Fruit fly (Drosophila melanogaster) whole organism, embryonic: ENCODE results near the gene wb.

Experiments used
- Antp ChIP-seq: fragments of 200-800 bp; sonication (Bioruptor generic); optimal IDR thresholded peaks from 3 replicates; lab custom pipeline; 2016; ENCODE audit warnings: missing biosample characterization, missing genetic modification characterization
- Asciz ChIP-seq: fragments of 200-800 bp; sonication (Bioruptor generic); optimal IDR thresholded peaks from 2 replicates; lab custom pipeline; 2017; ENCODE audit warnings: missing biosample characterization, mild to moderate bottlenecking, missing genetic modification characterization, missing genetic modification reagents
- CG11695 ChIP-seq: fragments of 200-800 bp; sonication (Bioruptor generic); IDR thresholded peaks from 3 replicates; pipeline ENCODE4 v1.3.6; 2022; ENCODE audit warnings: missing biosample characterization, missing genetic modification characterization
- CG12236 ChIP-seq: fragments of 200-800 bp; sonication (Bioruptor generic); optimal IDR thresholded peaks from 2 replicates; lab custom pipeline; 2016; ENCODE audit warnings: missing biosample characterization, missing genetic modification characterization
- CG13424 ChIP-seq: fragments of 200-800 bp; sonication (Bioruptor generic); optimal IDR thresholded peaks from 2 replicates; lab custom pipeline; 2019; ENCODE audit warnings: missing biosample characterization, mild to moderate bottlenecking, missing genetic modification characterization, moderate library complexity
- CG13624 ChIP-seq: fragments of 200-800 bp; sonication (Bioruptor generic); optimal IDR thresholded peaks from 2 replicates; lab custom pipeline; 2016; ENCODE audit warnings: missing biosample characterization, missing genetic modification characterization
- CG15073 ChIP-seq: fragments of 200-800 bp; sonication (Bioruptor generic); optimal IDR thresholded peaks from 2 replicates; lab custom pipeline; 2016; ENCODE audit warnings: missing biosample characterization, missing genetic modification characterization
- CG16813 ChIP-seq: fragments of 200-800 bp; sonication (Bioruptor generic); IDR thresholded peaks from 3 replicates; pipeline ENCODE4 v1.3.6; 2022; ENCODE audit warnings: missing biosample characterization, missing genetic modification characterization; ENCODE audit not compliant: partially characterized antibody
- CG16863 ChIP-seq: fragments of 200-800 bp; sonication (Bioruptor generic); optimal IDR thresholded peaks from 3 replicates; lab custom pipeline; 2016; ENCODE audit warnings: missing biosample characterization, missing genetic modification characterization
- CG17802 ChIP-seq: fragments of 200-800 bp; sonication (Bioruptor generic); optimal IDR thresholded peaks from 2 replicates; lab custom pipeline; 2018; ENCODE audit warnings: missing biosample characterization, mild to moderate bottlenecking, missing genetic modification characterization, moderate library complexity
- CG18599 ChIP-seq: fragments of 200-800 bp; sonication (Bioruptor generic); optimal IDR thresholded peaks from 3 replicates; lab custom pipeline; 2017; ENCODE audit warnings: missing biosample characterization, missing genetic modification characterization, mild to moderate bottlenecking, moderate library complexity, missing genetic modification reagents
- CG30020 ChIP-seq: fragments of 200-800 bp; optimal IDR thresholded peaks from 2 replicates; lab custom pipeline; 2019; ENCODE audit warnings: missing biosample characterization, mild to moderate bottlenecking, missing genetic modification characterization, moderate library complexity
- CG3163 ChIP-seq: fragments of 200-800 bp; sonication (Bioruptor generic); optimal IDR thresholded peaks from 3 replicates; lab custom pipeline; 2016; ENCODE audit warnings: missing biosample characterization, missing genetic modification characterization
- CG32772 ChIP-seq: fragments of 200-800 bp; sonication (Bioruptor generic); IDR thresholded peaks from 2 replicates; pipeline ENCODE4 v1.3.6; 2022; ENCODE audit warnings: missing biosample characterization, missing genetic modification characterization
- CG33557 ChIP-seq: fragments of 200-800 bp; sonication (Bioruptor generic); optimal IDR thresholded peaks from 2 replicates; lab custom pipeline; 2019; ENCODE audit warnings: missing biosample characterization, mild to moderate bottlenecking, missing genetic modification characterization, moderate library complexity
- CG8765 ChIP-seq: fragments of 200-800 bp; sonication (Bioruptor generic); IDR thresholded peaks from 2 replicates; pipeline ENCODE4 v1.3.6; 2022; ENCODE audit warnings: missing biosample characterization, missing genetic modification characterization
- CG9437 ChIP-seq: fragments of 200-800 bp; sonication (Bioruptor generic); optimal IDR thresholded peaks from 2 replicates; lab custom pipeline; 2018; ENCODE audit warnings: missing biosample characterization, mild to moderate bottlenecking, missing genetic modification characterization
- Camta ChIP-seq: fragments of 200-800 bp; sonication (Bioruptor generic); optimal IDR thresholded peaks from 2 replicates; lab custom pipeline; 2016; ENCODE audit warnings: missing biosample characterization, missing genetic modification characterization
- Dad ChIP-seq: fragments of 200-800 bp; sonication (Bioruptor generic); optimal IDR thresholded peaks from 3 replicates; lab custom pipeline; 2016; ENCODE audit warnings: missing biosample characterization, missing genetic modification characterization
- Dek ChIP-seq: fragments of 200-800 bp; sonication (Bioruptor generic); optimal IDR thresholded peaks from 3 replicates; lab custom pipeline; 2019; ENCODE audit warnings: missing biosample characterization, mild to moderate bottlenecking, missing genetic modification characterization, moderate library complexity
- HHEX ChIP-seq: fragments of 200-800 bp; sonication (Bioruptor generic); optimal IDR thresholded peaks from 3 replicates; lab custom pipeline; 2017; ENCODE audit warnings: missing biosample characterization, mild to moderate bottlenecking, missing genetic modification characterization, missing genetic modification reagents
- HLH54F ChIP-seq: fragments of 200-800 bp; sonication (Bioruptor generic); optimal IDR thresholded peaks from 3 replicates; lab custom pipeline; 2016; ENCODE audit warnings: missing biosample characterization, missing genetic modification characterization
- Hand ChIP-seq: fragments of 200-800 bp; sonication (Bioruptor generic); optimal IDR thresholded peaks from 2 replicates; lab custom pipeline; 2017; ENCODE audit warnings: mild to moderate bottlenecking, missing biosample characterization, missing genetic modification reagents, missing genetic modification characterization
- MESR4 ChIP-seq: fragments of 200-800 bp; sonication (Bioruptor generic); optimal IDR thresholded peaks from 2 replicates; lab custom pipeline; 2018; ENCODE audit warnings: missing biosample characterization, mild to moderate bottlenecking, missing genetic modification characterization, moderate library complexity
- Nf-YB ChIP-seq: fragments of 200-800 bp; sonication (Bioruptor generic); optimal IDR thresholded peaks from 3 replicates; lab custom pipeline; 2019; ENCODE audit warnings: missing biosample characterization, mild to moderate bottlenecking, missing genetic modification characterization, moderate library complexity
- PHDP ChIP-seq: fragments of 200-800 bp; sonication (Bioruptor generic); optimal IDR thresholded peaks from 3 replicates; lab custom pipeline; 2018; ENCODE audit warnings: missing biosample characterization, mild to moderate bottlenecking, missing genetic modification characterization, moderate library complexity
- Ravus ChIP-seq: fragments of 200-800 bp; sonication (Bioruptor generic); IDR thresholded peaks from 2 replicates; pipeline ENCODE4 v1.3.6; 2022; ENCODE audit warnings: missing biosample characterization, missing genetic modification characterization
- Sin3A ChIP-seq: fragments of >200 bp; optimal IDR thresholded peaks from 2 replicates; lab custom pipeline; 2018
- Sry-δ ChIP-seq: fragments of 200-800 bp; sonication (Bioruptor generic); optimal IDR thresholded peaks from 2 replicates; lab custom pipeline; 2016; ENCODE audit warnings: missing biosample characterization, missing genetic modification characterization
- Trl ChIP-seq, 3 experiments: fragments of >200 bp in 2 of 3; fragments of 200-800 bp in 1 of 3; sonication (Bioruptor generic) in 1 of 3; optimal IDR thresholded peaks; 2 replicates in 1 of 3; 3 replicates in 2 of 3; lab custom pipeline; 2016 to 2017; ENCODE audit warnings: missing biosample characterization in 1 of 3, missing genetic modification characterization in 1 of 3
- amos ChIP-seq: fragments of 200-800 bp; sonication (Bioruptor generic); IDR thresholded peaks from 2 replicates; pipeline ENCODE4 v1.3.6; 2022; ENCODE audit warnings: missing biosample characterization, missing genetic modification characterization; ENCODE audit not compliant: partially characterized antibody
- br ChIP-seq: fragments of >200 bp; optimal IDR thresholded peaks from 2 replicates; lab custom pipeline; 2017
- caup ChIP-seq: fragments of 200-800 bp; sonication (Bioruptor generic); optimal IDR thresholded peaks from 3 replicates; lab custom pipeline; 2017; ENCODE audit warnings: missing biosample characterization, mild to moderate bottlenecking, missing genetic modification characterization, moderate library complexity; ENCODE audit not compliant: severe bottlenecking
- dan ChIP-seq: fragments of 200-800 bp; sonication (Bioruptor generic); IDR thresholded peaks from 2 replicates; pipeline ENCODE4 v1.3.6; 2022; ENCODE audit warnings: missing biosample characterization, missing genetic modification characterization
- dati ChIP-seq: fragments of 200-800 bp; sonication (Bioruptor generic); IDR thresholded peaks from 2 replicates; pipeline ENCODE4 v1.3.6; 2022; ENCODE audit warnings: missing biosample characterization, missing genetic modification characterization
- emc ChIP-seq: fragments of 200-800 bp; sonication (Bioruptor generic); optimal IDR thresholded peaks from 2 replicates; lab custom pipeline; 2016; ENCODE audit warnings: missing biosample characterization, missing genetic modification characterization
- fru ChIP-seq: fragments of >200 bp; optimal IDR thresholded peaks from 2 replicates; lab custom pipeline; 2017
- gem ChIP-seq: fragments of 200-800 bp; sonication (Bioruptor generic); optimal IDR thresholded peaks from 2 replicates; lab custom pipeline; 2019; ENCODE audit warnings: missing biosample characterization, mild to moderate bottlenecking, missing genetic modification characterization, moderate library complexity
- grau ChIP-seq: fragments of 200-800 bp; optimal IDR thresholded peaks from 3 replicates; lab custom pipeline; 2019; ENCODE audit warnings: missing biosample characterization, mild to moderate bottlenecking, missing genetic modification characterization, moderate library complexity
- onecut ChIP-seq: fragments of 200-800 bp; sonication (Bioruptor generic); IDR thresholded peaks from 2 replicates; pipeline ENCODE4 v1.3.6; 2022; ENCODE audit warnings: missing biosample characterization, missing genetic modification characterization
- otp ChIP-seq: fragments of 200-800 bp; sonication (Bioruptor generic); IDR thresholded peaks from 3 replicates; pipeline ENCODE4, ENCODE4 v1.3.6; 2022; ENCODE audit warnings: missing biosample characterization, missing genetic modification characterization
- pan ChIP-seq, 4 experiments: fragments of >200 bp in 3 of 4; fragments of 200-800 bp in 1 of 4; sonication (Bioruptor generic) in 1 of 4; optimal IDR thresholded peaks in 3 of 4; IDR thresholded peaks in 1 of 4; 2 replicates each; pipeline versions ENCODE4 v1.3.6 to Lab custom; 2017 to 2022; ENCODE audit warnings: missing biosample characterization in 2 of 4, missing genetic modification characterization in 2 of 4, mixed read lengths in 1 of 4
- pb ChIP-seq: fragments of 200-800 bp; sonication (Bioruptor generic); optimal IDR thresholded peaks from 3 replicates; lab custom pipeline; 2016; ENCODE audit warnings: missing biosample characterization, missing genetic modification characterization
- pita ChIP-seq: fragments of 200-800 bp; sonication (Bioruptor generic); optimal IDR thresholded peaks from 2 replicates; lab custom pipeline; 2017; ENCODE audit warnings: missing biosample characterization, mild to moderate bottlenecking, missing genetic modification characterization
- pnt ChIP-seq: fragments of 200-800 bp; sonication (Bioruptor generic); optimal IDR thresholded peaks from 3 replicates; lab custom pipeline; 2016; ENCODE audit warnings: missing biosample characterization, missing genetic modification characterization
- rib ChIP-seq: fragments of 200-800 bp; sonication (Bioruptor generic); IDR thresholded peaks from 2 replicates; pipeline ENCODE4 v1.3.6; 2022; ENCODE audit warnings: missing biosample characterization, missing genetic modification characterization
- scrt ChIP-seq: fragments of 200-800 bp; sonication (Bioruptor generic); optimal IDR thresholded peaks from 2 replicates; lab custom pipeline; 2018; ENCODE audit warnings: missing biosample characterization, mild to moderate bottlenecking, missing genetic modification characterization, moderate library complexity
- slou ChIP-seq: fragments of 200-800 bp; sonication (Bioruptor generic); optimal IDR thresholded peaks from 3 replicates; lab custom pipeline; 2016; ENCODE audit warnings: missing biosample characterization, missing genetic modification characterization
- sna ChIP-seq: fragments of 200-800 bp; sonication (Bioruptor generic); IDR thresholded peaks from 2 replicates; pipeline ENCODE4 v1.3.6; 2022; ENCODE audit warnings: missing biosample characterization, missing genetic modification characterization; ENCODE audit not compliant: partially characterized antibody

The wb gene

dm6 chr2L:14369933-14370776, 107.3 kb downstream of the wb start (continued):
- TF ChIP-seq CG3163 (GFP tag; lab: Kevin White, UChicago), result no peak
- TF ChIP-seq pita (GFP tag; lab: Kevin White, UChicago), result no peak
- TF ChIP-seq HHEX (GFP tag; lab: Kevin White, UChicago), result no peak
- no peak for TF ChIP-seq emc
- TF ChIP-seq Antp (GFP tag; lab: Kevin White, UChicago), result peak; percentile 10
- no peak for TF ChIP-seq Dek (tag; lab: Kevin White, UChicago)
- TF ChIP-seq br (lab: Kevin White, UChicago), result no peak
- TF ChIP-seq CG18599, result no peak
- no peak for TF ChIP-seq CG32772 (GFP tag; lab: Robert Waterston, UW)
- no peak for TF ChIP-seq Dad (GFP tag; lab: Kevin White, UChicago)
- no peak for TF ChIP-seq caup (GFP tag; lab: Kevin White, UChicago)
- no peak for TF ChIP-seq Nf-YB (GFP tag; lab: Kevin White, UChicago)
- TF ChIP-seq gem, result peak; percentile 56
- peak; percentile 4 for TF ChIP-seq CG13424 (tag; lab: Kevin White, UChicago)
- TF ChIP-seq pb (GFP tag; lab: Kevin White, UChicago), result no peak
- TF ChIP-seq Sry-δ (GFP tag; lab: Kevin White, UChicago), result no peak
- TF ChIP-seq CG8765 (GFP tag; lab: Robert Waterston, UW), result peak; percentile 29; the same call in 1 of the 2 replicates
- no peak for TF ChIP-seq CG13624 (GFP tag; lab: Kevin White, UChicago)
- no peak for TF ChIP-seq Hand
- TF ChIP-seq scrt (GFP tag; lab: Kevin White, UChicago), result no peak
- TF ChIP-seq sna (GFP tag; lab: Robert Waterston, UW), result no peak
- TF ChIP-seq slou (GFP tag; lab: Kevin White, UChicago), result no peak
- TF ChIP-seq CG11695 (GFP tag; lab: Robert Waterston, UW), result no peak
- TF ChIP-seq Ravus (GFP tag; lab: Robert Waterston, UW), result no peak
- TF ChIP-seq Trl (optimal IDR thresholded peaks at IDR 0.05; lab: Kevin White, UChicago), result no peak
- peak; percentile 23 for TF ChIP-seq Trl (GFP tag; optimal IDR thresholded peaks at IDR 0.05; lab: Kevin White, UChicago)
- no peak for TF ChIP-seq CG33557
- TF ChIP-seq CG30020 (tag; lab: Kevin White, UChicago), result no peak
- no peak for TF ChIP-seq otp (GFP tag; lab: Robert Waterston, UW)
- TF ChIP-seq CG17802 (tag; lab: Kevin White, UChicago), result no peak
- no peak for TF ChIP-seq fru (lab: Kevin White, UChicago)
- TF ChIP-seq CG16863 (GFP tag; lab: Kevin White, UChicago), result peak; percentile 14
- TF ChIP-seq Asciz, result no peak
- TF ChIP-seq CG12236 (GFP tag; lab: Kevin White, UChicago), result no peak
- TF ChIP-seq pnt (GFP tag; lab: Kevin White, UChicago), result no peak
- TF ChIP-seq onecut (GFP tag; lab: Robert Waterston, UW), result no peak
- TF ChIP-seq CG15073 (GFP tag; lab: Kevin White, UChicago), result no peak
- no peak for TF ChIP-seq amos (GFP tag; lab: Robert Waterston, UW)
- TF ChIP-seq rib (GFP tag; lab: Robert Waterston, UW), result no peak
- TF ChIP-seq Camta (GFP tag; lab: Kevin White, UChicago), result no peak
- no peak for TF ChIP-seq Sin3A (lab: Kevin White, UChicago)
- TF ChIP-seq dati, result no peak
- TF ChIP-seq pan (optimal IDR thresholded peaks at IDR 0.05; lab: Kevin White, UChicago), result no peak
- TF ChIP-seq pan (GFP tag; optimal IDR thresholded peaks at IDR 0.05 in 1 of 2, IDR thresholded peaks at IDR 0.05 in 1 of 2), result peak in 1 of 2 experiments; percentile 38
- TF ChIP-seq dan (GFP tag; lab: Robert Waterston, UW), result no peak
- no peak for TF ChIP-seq MESR4 (GFP tag; lab: Kevin White, UChicago)
- TF ChIP-seq CG16813 (GFP tag; lab: Robert Waterston, UW), result no peak
- peak; percentile 25 for TF ChIP-seq grau
- TF ChIP-seq CG9437, result no peak
- TF ChIP-seq PHDP, result no peak
- no peak for TF ChIP-seq HLH54F (GFP tag; lab: Kevin White, UChicago)
